Worm (Caenorhabditis elegans) whole organism, L4 larva: Measurements from ENCODE around the gene ZK899.6.

Experiments
- dve-1 ChIP-seq: sonication (generic microtip); optimal IDR thresholded peaks from 2 replicates; lab custom pipeline; 2017; ENCODE audit warnings: antibody characterized with exemption, mild to moderate bottlenecking, missing genetic modification characterization, missing compliant biosample characterization; ENCODE audit not compliant: insufficient read depth
- egl-27 ChIP-seq: sonication (generic microtip); optimal IDR thresholded peaks from 3 replicates; lab custom pipeline; 2017; ENCODE audit warnings: missing biosample characterization, missing genetic modification reagents, missing genetic modification characterization
- fos-1 ChIP-seq: fragments of 150-350 bp; optimal IDR thresholded peaks from 2 replicates; lab custom pipeline; 2014; ENCODE audit warnings: missing biosample characterization, missing genetic modification characterization
- hif-1 ChIP-seq, 2 experiments: sonication (generic microtip); optimal IDR thresholded peaks; 2 replicates each; lab custom pipeline; 2016 to 2017; ENCODE audit warnings: missing compliant biosample characterization in 2 of 2, missing genetic modification characterization in 2 of 2, missing genetic modification reagents in 2 of 2, missing genotype in 2 of 2, mild to moderate bottlenecking in 1 of 2
- hlh-11 ChIP-seq: fragments of 200-800 bp; sonication (Bioruptor generic); optimal IDR thresholded peaks from 2 replicates; lab custom pipeline; 2018; ENCODE audit warnings: mild to moderate bottlenecking, missing genetic modification characterization, missing compliant biosample characterization
- lir-3 ChIP-seq: sonication (generic microtip); optimal IDR thresholded peaks from 2 replicates; lab custom pipeline; 2016; ENCODE audit warnings: mild to moderate bottlenecking, missing genetic modification characterization, missing compliant biosample characterization
- mep-1 ChIP-seq: fragments of 150-350 bp; sonication (generic microtip); optimal IDR thresholded peaks from 3 replicates; lab custom pipeline; 2014; ENCODE audit warnings: missing biosample characterization, missing genetic modification characterization
- nhr-237 ChIP-seq: sonication (generic microtip); optimal IDR thresholded peaks from 2 replicates; lab custom pipeline; 2017; ENCODE audit warnings: missing biosample characterization, missing genetic modification characterization
- nhr-76 ChIP-seq: fragments of 150-350 bp; optimal IDR thresholded peaks from 2 replicates; lab custom pipeline; 2014; ENCODE audit warnings: missing biosample characterization, missing genetic modification characterization
- pqm-1 ChIP-seq: sonication (generic microtip); optimal IDR thresholded peaks from 2 replicates; lab custom pipeline; 2017; ENCODE audit warnings: missing biosample characterization, missing genetic modification characterization
- snpc-4 ChIP-seq: fragments of 150-350 bp; optimal IDR thresholded peaks from 2 replicates; lab custom pipeline; 2014; ENCODE audit warnings: missing biosample characterization, missing genetic modification characterization
- unc-39 ChIP-seq: sonication (generic microtip); optimal IDR thresholded peaks from 2 replicates; lab custom pipeline; 2017; ENCODE audit warnings: missing biosample characterization, missing genetic modification characterization

- TF ChIP-seq egl-27 (tag; lab: Kevin White, UChicago) (no peak), snpc-4 (tag; lab: Kevin White, UChicago) (no peak), pqm-1 (tag; lab: Kevin White, UChicago) (no peak), hlh-11 (tag; lab: Kevin White, UChicago) (no peak), lir-3 (tag; lab: Kevin White, UChicago) (no peak), mep-1 (tag; lab: Kevin White, UChicago) (no peak), fos-1 (tag; lab: Kevin White, UChicago) (no peak), dve-1 (tag; lab: Kevin White, UChicago) (no peak), unc-39 (tag; lab: Kevin White, UChicago) (no peak), nhr-76 (tag; lab: Kevin White, UChicago) (no peak), hif-1 (tag; optimal IDR thresholded peaks at IDR 0.05; lab: Kevin White, UChicago) (no peak), nhr-237 (no peak)
These were observed 46.4 kb downstream of the ZK899.6 start for ce11 chrX:9509516-9509915.
